Worm (Caenorhabditis elegans): ENCODE data around the gene far-1.

Gene far-1

ce11 chrIII:9054414-9055147 lies 26.4 kb downstream of the far-1 start, which contains the start of gene cls-2 (continued):
- TF ChIP-seq ztf-22 (GFP tag; optimal IDR thresholded peaks at IDR 0.05) (no peak), cebp-1 (GFP tag; IDR thresholded peaks at IDR 0.05) (no peak), cebp-1 (tag; optimal IDR thresholded peaks at IDR 0.05) (peak; percentile 76), nhr-27 (tag; optimal IDR thresholded peaks at IDR 0.05) (no peak)

DNA sequence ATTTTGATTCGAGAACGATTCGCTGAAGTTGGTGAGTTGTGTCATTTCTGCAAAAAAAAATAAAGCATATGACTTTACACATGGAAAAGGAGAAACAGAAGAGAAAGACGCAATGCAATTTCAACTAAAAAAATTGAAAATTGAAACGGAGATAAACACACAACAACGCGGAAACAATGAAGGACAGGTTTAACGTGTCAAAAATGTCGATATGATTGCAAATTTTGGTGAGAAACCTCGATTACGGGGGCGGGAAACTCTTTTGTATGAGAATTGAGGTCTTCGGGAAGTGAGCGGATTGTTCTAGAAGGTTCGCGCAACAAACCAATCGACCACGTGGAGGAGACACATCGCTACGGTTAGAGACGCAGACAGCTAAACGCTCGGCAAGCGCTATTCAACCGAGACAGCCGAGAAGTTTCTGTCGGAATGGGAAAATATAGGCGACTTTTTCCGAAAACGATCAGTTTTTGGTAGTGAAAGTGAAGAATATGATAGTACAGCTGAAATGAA lies 27.2 kb downstream of the far-1 start, which contains the start of gene R107.5:
TSS of gene R107.5 (minus strand) at position 51 of the 513 bp plus-strand sequence.
- TF ChIP-seq let-526 (GFP tag; IDR thresholded peaks at IDR 0.05) (peak; percentile 98), nhr-179 (tag; optimal IDR thresholded peaks at IDR 0.05) (no peak), tbp1 (GFP tag; optimal IDR thresholded peaks at IDR 0.05) (peak; percentile 76), snpc-3.4 (tag; optimal IDR thresholded peaks at IDR 0.05) (no peak), ekl-4 (GFP tag; IDR thresholded peaks at IDR 0.05) (peak; percentile 98), cebp-1 (GFP tag; IDR thresholded peaks at IDR 0.05) (peak; percentile 70; the same call in 1 of the 2 replicates), cebp-1 (tag; optimal IDR thresholded peaks at IDR 0.05) (peak; percentile 89), B0035.1 (tag; optimal IDR thresholded peaks at IDR 0.05) (peak; percentile 81), madf-3 (GFP tag; IDR thresholded peaks at IDR 0.05) (peak; percentile 82), lin-35 (GFP tag; optimal IDR thresholded peaks at IDR 0.05) (peak in 2 of 3 experiments; percentile 52 to 78), ceh-91 (GFP tag; IDR thresholded peaks at IDR 0.05) (no peak), snpc-4 (GFP tag; optimal IDR thresholded peaks at IDR 0.05) (no peak), snpc-4 (tag; optimal IDR thresholded peaks at IDR 0.05) (peak in 2 of 4 experiments; percentile 48 to 77), K12H6.12 (tag; optimal IDR thresholded peaks at IDR 0.05) (peak; percentile 96), Y79H2A.3 (GFP tag; conservative IDR thresholded peaks at IDR 0.05) (0 out of 2 replicates have a peak, but pooled peaks have one; percentile 21), egl-44 (GFP tag; IDR thresholded peaks at IDR 0.05) (peak; percentile 84), lir-1 (GFP tag; conservative IDR thresholded peaks at IDR 0.05) (peak; percentile 93), F57A8.1 (GFP tag; optimal IDR thresholded peaks at IDR 0.05) (no peak), Y56A3A.18 (GFP tag; IDR thresholded peaks at IDR 0.05) (peak; percentile 86), snpc-1.3 (tag; optimal IDR thresholded peaks at IDR 0.05; ENCODE audit: insufficient read depth) (no peak), mxl-1 (tag; optimal IDR thresholded peaks at IDR 0.05) (no peak), cebp-2 (GFP tag; IDR thresholded peaks at IDR 0.05) (peak; percentile 87), F49E8.2 (tag; optimal IDR thresholded peaks at IDR 0.05; ENCODE audit: insufficient read depth) (no peak), ceh-27 (GFP tag; optimal IDR thresholded peaks at IDR 0.05) (peak; percentile 95), hrde-1 (tag; optimal IDR thresholded peaks at IDR 0.05; ENCODE audit: borderline replicate concordance) (no peak), attf-6 (GFP tag; IDR thresholded peaks at IDR 0.05) (peak; percentile 55; the same call in 1 of the 2 replicates), pha-4 (tag; optimal IDR thresholded peaks at IDR 0.05) (no peak), nhr-27 (tag; optimal IDR thresholded peaks at IDR 0.05) (peak; percentile 95), ceh-58 (GFP tag; IDR thresholded peaks at IDR 0.05) (no peak), ztf-26 (tag; optimal IDR thresholded peaks at IDR 0.05) (peak; percentile 98), lin-54 (GFP tag; optimal IDR thresholded peaks at IDR 0.05) (peak; percentile 86), mcd-1 (GFP tag; IDR thresholded peaks at IDR 0.05) (peak; percentile 89), F39B2.1 (GFP tag; IDR thresholded peaks at IDR 0.05) (no peak), ztf-28 (GFP tag; IDR thresholded peaks at IDR 0.05) (0 out of 2 replicates have a peak, but pooled peaks have one; percentile 56), hlh-26 (GFP tag; conservative IDR thresholded peaks at IDR 0.05) (no peak), nfyb-1 (GFP tag; IDR thresholded peaks at IDR 0.05) (peak; percentile 97), tlf-1 (GFP tag; optimal IDR thresholded peaks at IDR 0.05) (peak; percentile 94), mes-4 (tag; optimal IDR thresholded peaks at IDR 0.05) (no peak), B0336.3 (GFP tag; IDR thresholded peaks at IDR 0.05) (peak; percentile 94), rcor-1 (GFP tag; IDR thresholded peaks at IDR 0.05) (peak; percentile 87), ets-4 (GFP tag; optimal IDR thresholded peaks at IDR 0.05) (peak; percentile 55), lsy-27 (tag; optimal IDR thresholded peaks at IDR 0.05; ENCODE audit: borderline replicate concordance, insufficient read depth) (no peak), chd-7 (tag; optimal IDR thresholded peaks at IDR 0.05) (peak; percentile 99)
